Fruit fly (Drosophila melanogaster) whole organism, embryonic: ENCODE data around the gene NKCC.

Experiments used
- Aef1 ChIP-seq: fragments of 200-800 bp; sonication (Bioruptor generic); IDR thresholded peaks from 3 replicates; pipeline ENCODE4 v1.3.6; 2022; ENCODE audit warnings: missing biosample characterization, missing genetic modification characterization
- Atf3 ChIP-seq: fragments of 200-800 bp; sonication (Bioruptor generic); optimal IDR thresholded peaks from 3 replicates; lab custom pipeline; 2016; ENCODE audit warnings: missing biosample characterization, missing genetic modification characterization
- CG10565 ChIP-seq: fragments of 200-800 bp; sonication (Bioruptor generic); optimal IDR thresholded peaks from 3 replicates; lab custom pipeline; 2016; ENCODE audit warnings: missing biosample characterization, mild to moderate bottlenecking, missing genetic modification characterization
- CG10959 ChIP-seq: fragments of 200-800 bp; sonication (Bioruptor generic); IDR thresholded peaks from 2 replicates; pipeline ENCODE4 v1.3.6; 2022; ENCODE audit warnings: missing biosample characterization, missing genetic modification characterization
- CG11093 ChIP-seq: fragments of 200-800 bp; sonication (Bioruptor generic); IDR thresholded peaks from 3 replicates; pipeline ENCODE4 v1.3.6; 2022; ENCODE audit warnings: missing biosample characterization, missing genetic modification characterization
- CG11504 ChIP-seq: fragments of 200-800 bp; sonication (Bioruptor generic); optimal IDR thresholded peaks from 3 replicates; lab custom pipeline; 2019; ENCODE audit warnings: missing biosample characterization, mild to moderate bottlenecking, missing genetic modification characterization, moderate library complexity
- CG12299 ChIP-seq: fragments of 200-800 bp; sonication (Bioruptor generic); optimal IDR thresholded peaks from 2 replicates; lab custom pipeline; 2018; ENCODE audit warnings: missing biosample characterization, mild to moderate bottlenecking, missing genetic modification characterization
- CG13123 ChIP-seq: fragments of 200-800 bp; sonication (Bioruptor generic); optimal IDR thresholded peaks from 2 replicates; lab custom pipeline; 2016; ENCODE audit warnings: missing biosample characterization, missing genetic modification characterization
- CG13775 ChIP-seq: fragments of 200-800 bp; sonication (Bioruptor generic); optimal IDR thresholded peaks from 3 replicates; lab custom pipeline; 2017; ENCODE audit warnings: missing biosample characterization, mild to moderate bottlenecking, missing genetic modification characterization
- CG13894 ChIP-seq: fragments of 200-800 bp; sonication (Bioruptor generic); optimal IDR thresholded peaks from 3 replicates; lab custom pipeline; 2018; ENCODE audit warnings: missing biosample characterization, mild to moderate bottlenecking, missing genetic modification characterization, moderate library complexity
- CG1529 ChIP-seq: fragments of 200-800 bp; sonication (Bioruptor generic); optimal IDR thresholded peaks from 3 replicates; lab custom pipeline; 2018; ENCODE audit warnings: missing biosample characterization, missing genetic modification characterization
- CG15479 ChIP-seq: fragments of 200-800 bp; sonication (Bioruptor generic); optimal IDR thresholded peaks from 3 replicates; lab custom pipeline; 2019; ENCODE audit warnings: missing biosample characterization, mild to moderate bottlenecking, missing genetic modification characterization, moderate library complexity
- CG17912 ChIP-seq: fragments of 200-800 bp; sonication (Bioruptor generic); optimal IDR thresholded peaks from 2 replicates; lab custom pipeline; 2018; ENCODE audit warnings: missing biosample characterization, mild to moderate bottlenecking, missing genetic modification characterization
- CG2116 ChIP-seq: fragments of 200-800 bp; sonication (Bioruptor generic); optimal IDR thresholded peaks from 3 replicates; lab custom pipeline; 2018; ENCODE audit warnings: missing biosample characterization, mild to moderate bottlenecking, missing genetic modification characterization
- CG2129 ChIP-seq: fragments of 200-800 bp; sonication (Bioruptor generic); IDR thresholded peaks from 2 replicates; pipeline ENCODE4 v1.3.6; 2022; ENCODE audit warnings: missing biosample characterization, missing genetic modification characterization; ENCODE audit not compliant: partially characterized antibody
- CG30403 ChIP-seq: fragments of 200-800 bp; sonication (Bioruptor generic); optimal IDR thresholded peaks from 3 replicates; lab custom pipeline; 2016; ENCODE audit warnings: missing biosample characterization, missing genetic modification characterization
- CG30431 ChIP-seq: fragments of 200-800 bp; sonication (Bioruptor generic); optimal IDR thresholded peaks from 2 replicates; lab custom pipeline; 2017; ENCODE audit warnings: missing biosample characterization, missing genetic modification characterization
- CG4360 ChIP-seq: fragments of 200-800 bp; sonication (Bioruptor generic); IDR thresholded peaks from 2 replicates; pipeline ENCODE4 v1.3.6; 2022; ENCODE audit warnings: missing biosample characterization, missing genetic modification characterization
- CG5953 ChIP-seq: fragments of 200-800 bp; sonication (Bioruptor generic); IDR thresholded peaks from 2 replicates; pipeline ENCODE4 v1.3.6; 2022; ENCODE audit warnings: missing biosample characterization, missing genetic modification characterization
- CG6791 ChIP-seq: fragments of 200-800 bp; sonication (Bioruptor generic); IDR thresholded peaks from 3 replicates; pipeline ENCODE4 v1.3.6; 2022; ENCODE audit warnings: missing biosample characterization, missing genetic modification characterization; ENCODE audit not compliant: partially characterized antibody
- CG7372 ChIP-seq: fragments of 200-800 bp; sonication (Bioruptor generic); IDR thresholded peaks from 2 replicates; pipeline ENCODE4 v1.3.6; 2022; ENCODE audit warnings: missing biosample characterization, missing genetic modification characterization
- CG7987 ChIP-seq: fragments of 200-800 bp; sonication (Bioruptor generic); optimal IDR thresholded peaks from 2 replicates; lab custom pipeline; 2018; ENCODE audit warnings: missing biosample characterization, mild to moderate bottlenecking, missing genetic modification characterization, moderate library complexity
- CG8478 ChIP-seq: fragments of >200 bp; optimal IDR thresholded peaks from 2 replicates; lab custom pipeline; 2018
- E2f2 ChIP-seq: fragments of 200-800 bp; sonication (Bioruptor generic); IDR thresholded peaks from 2 replicates; pipeline ENCODE4 v1.3.6; 2022; ENCODE audit warnings: missing biosample characterization, missing genetic modification characterization
- ERR ChIP-seq: fragments of 200-800 bp; sonication (Bioruptor generic); optimal IDR thresholded peaks from 2 replicates; lab custom pipeline; 2016; ENCODE audit warnings: missing biosample characterization, missing genetic modification characterization
- HLHmδ ChIP-seq: fragments of 200-800 bp; sonication (Bioruptor generic); optimal IDR thresholded peaks from 2 replicates; lab custom pipeline; 2018; ENCODE audit warnings: missing biosample characterization, mild to moderate bottlenecking, missing genetic modification characterization, moderate library complexity
- HmgZ ChIP-seq: fragments of 200-800 bp; sonication (Bioruptor generic); optimal IDR thresholded peaks from 2 replicates; lab custom pipeline; 2018; ENCODE audit warnings: missing biosample characterization, mild to moderate bottlenecking, missing genetic modification characterization
- Hr78 ChIP-seq, 2 experiments: fragments of 200-800 bp in 1 of 2; fragments of >200 bp in 1 of 2; sonication (Bioruptor generic) in 1 of 2; optimal IDR thresholded peaks; 2 replicates each; lab custom pipeline; 2017 to 2019; ENCODE audit warnings: missing biosample characterization in 2 of 2, missing genetic modification characterization in 2 of 2, mild to moderate bottlenecking in 1 of 2, moderate library complexity in 1 of 2
- Meics ChIP-seq: fragments of 200-800 bp; sonication (Bioruptor generic); optimal IDR thresholded peaks from 2 replicates; lab custom pipeline; 2017; ENCODE audit warnings: missing biosample characterization, mild to moderate bottlenecking, missing genetic modification characterization
- Nf-YB ChIP-seq: fragments of 200-800 bp; sonication (Bioruptor generic); optimal IDR thresholded peaks from 3 replicates; lab custom pipeline; 2019; ENCODE audit warnings: missing biosample characterization, mild to moderate bottlenecking, missing genetic modification characterization, moderate library complexity
- Six4 ChIP-seq: fragments of 200-800 bp; sonication (Bioruptor generic); optimal IDR thresholded peaks from 2 replicates; lab custom pipeline; 2016; ENCODE audit warnings: missing biosample characterization, missing genetic modification characterization
- Usf ChIP-seq: fragments of 200-800 bp; sonication (Bioruptor generic); optimal IDR thresholded peaks from 2 replicates; lab custom pipeline; 2017; ENCODE audit warnings: missing genotype, missing biosample characterization, missing genetic modification characterization
- ac ChIP-seq: fragments of 200-800 bp; sonication (Bioruptor generic); optimal IDR thresholded peaks from 3 replicates; lab custom pipeline; 2017; ENCODE audit warnings: missing biosample characterization, mild to moderate bottlenecking, missing genetic modification characterization
- crp ChIP-seq, 2 experiments: fragments of 200-800 bp; sonication (Bioruptor generic); optimal IDR thresholded peaks; 2 replicates in 1 of 2; 3 replicates in 1 of 2; lab custom pipeline; 2017; ENCODE audit warnings: missing biosample characterization in 2 of 2, missing genetic modification characterization in 2 of 2, mild to moderate bottlenecking in 1 of 2, moderate library complexity in 1 of 2
- da ChIP-seq: fragments of 200-800 bp; sonication (Bioruptor generic); optimal IDR thresholded peaks from 2 replicates; lab custom pipeline; 2016; ENCODE audit warnings: missing biosample characterization, missing genetic modification characterization
- danr ChIP-seq: fragments of 200-800 bp; sonication (Bioruptor generic); IDR thresholded peaks from 2 replicates; pipeline ENCODE4 v1.3.6; 2022; ENCODE audit warnings: missing biosample characterization, missing genetic modification characterization
- dysf ChIP-seq: fragments of 200-800 bp; sonication (Bioruptor generic); IDR thresholded peaks from 3 replicates; pipeline ENCODE4 v1.3.6; 2022; ENCODE audit warnings: missing biosample characterization, missing genetic modification characterization
- fd96Cb ChIP-seq: fragments of 200-800 bp; sonication (Bioruptor generic); optimal IDR thresholded peaks from 2 replicates; lab custom pipeline; 2018; ENCODE audit warnings: missing biosample characterization, mild to moderate bottlenecking, missing genetic modification characterization, moderate library complexity
- grau ChIP-seq: fragments of 200-800 bp; optimal IDR thresholded peaks from 3 replicates; lab custom pipeline; 2019; ENCODE audit warnings: missing biosample characterization, mild to moderate bottlenecking, missing genetic modification characterization, moderate library complexity
- jigr1 ChIP-seq: fragments of 200-800 bp; sonication (Bioruptor generic); IDR thresholded peaks from 3 replicates; pipeline ENCODE4 v1.3.6; 2022; ENCODE audit warnings: missing biosample characterization, missing genetic modification characterization
- klu ChIP-seq: fragments of 200-800 bp; sonication (Bioruptor generic); IDR thresholded peaks from 2 replicates; pipeline ENCODE4 v1.3.6; 2022; ENCODE audit warnings: missing biosample characterization, missing genetic modification characterization
- p53 ChIP-seq: fragments of 200-800 bp; sonication (Bioruptor generic); optimal IDR thresholded peaks from 2 replicates; lab custom pipeline; 2016; ENCODE audit warnings: missing biosample characterization, missing genetic modification characterization
- sc ChIP-seq, 3 experiments: fragments of >200 bp in 2 of 3; fragments of 200-800 bp in 1 of 3; sonication (Bioruptor generic) in 1 of 3; optimal IDR thresholded peaks; 2 replicates in 2 of 3; 3 replicates in 1 of 3; lab custom pipeline; 2017; ENCODE audit warnings: mild to moderate bottlenecking in 1 of 3, missing biosample characterization in 1 of 3, missing genetic modification characterization in 1 of 3, missing genetic modification reagents in 1 of 3
- scrt ChIP-seq: fragments of 200-800 bp; sonication (Bioruptor generic); optimal IDR thresholded peaks from 2 replicates; lab custom pipeline; 2018; ENCODE audit warnings: missing biosample characterization, mild to moderate bottlenecking, missing genetic modification characterization, moderate library complexity
- sd ChIP-seq: fragments of 200-800 bp; sonication (Bioruptor generic); optimal IDR thresholded peaks from 3 replicates; lab custom pipeline; 2018; ENCODE audit warnings: missing biosample characterization, mild to moderate bottlenecking, missing genetic modification characterization, moderate library complexity
- stc ChIP-seq: fragments of 200-800 bp; sonication (Bioruptor generic); IDR thresholded peaks from 2 replicates; pipeline ENCODE4 v1.3.6; 2022; ENCODE audit warnings: missing biosample characterization, missing genetic modification characterization
- tgo ChIP-seq: fragments of 200-800 bp; sonication (Bioruptor generic); IDR thresholded peaks from 3 replicates; pipeline ENCODE4 v1.3.6; 2022; ENCODE audit warnings: missing biosample characterization, missing genetic modification characterization
- twi ChIP-seq: fragments of 200-800 bp; optimal IDR thresholded peaks from 2 replicates; lab custom pipeline; 2019; ENCODE audit warnings: missing biosample characterization, mild to moderate bottlenecking, missing genetic modification characterization, moderate library complexity

The NKCC gene

DNA sequence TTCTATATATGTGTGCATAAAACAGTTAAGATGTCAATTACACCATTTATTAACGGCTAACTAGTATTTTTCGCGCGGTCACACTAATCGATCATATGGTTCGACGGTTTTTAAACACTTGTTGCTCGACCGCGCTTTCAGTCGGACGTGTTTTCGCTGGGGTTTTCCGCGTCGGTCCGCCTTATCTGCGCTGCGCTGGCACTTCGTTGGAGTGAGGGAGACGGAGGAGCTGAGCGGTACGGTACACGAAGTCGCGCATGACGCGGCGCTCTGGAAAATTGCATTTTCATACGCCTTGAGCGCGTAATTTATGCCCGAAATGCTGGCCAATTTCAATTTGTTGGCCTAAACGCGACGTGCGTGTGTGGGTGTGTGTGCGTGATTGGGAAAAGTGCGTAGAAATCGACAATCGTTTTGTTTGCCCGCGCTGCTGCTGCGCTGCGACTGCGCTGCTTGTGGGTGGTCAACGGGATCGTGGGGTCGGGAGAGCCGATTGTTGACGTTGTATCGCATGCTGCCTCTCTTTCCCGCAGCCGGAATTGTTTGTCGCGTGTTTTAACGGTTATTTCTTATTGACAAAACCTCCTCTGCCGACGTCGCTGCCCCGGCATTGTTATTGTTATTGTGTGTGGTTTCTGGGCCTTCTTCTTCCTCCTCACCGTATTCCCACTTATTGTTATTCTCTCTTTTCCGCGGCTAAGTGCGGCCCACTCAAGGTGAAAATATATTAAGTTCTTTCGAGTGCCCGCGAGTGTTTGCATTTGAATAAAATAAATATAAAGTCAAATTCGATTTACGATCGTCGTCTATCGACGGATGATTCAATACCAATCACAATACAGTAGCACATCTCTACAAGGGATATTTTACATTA lies 14.7 kb upstream of the NKCC start, which contains the start of gene Itpr (continued):
- no peak for TF ChIP-seq CG12299 (tag; lab: Kevin White, UChicago)
- no peak for TF ChIP-seq CG17912 (GFP tag; lab: Kevin White, UChicago)
- no peak for TF ChIP-seq CG10959 (GFP tag; lab: Robert Waterston, UW)
- TF ChIP-seq klu: peak; percentile 15; the same call in 1 of the 2 replicates
- no peak for TF ChIP-seq CG30431 (GFP tag; lab: Kevin White, UChicago)
- peak; percentile 10 for TF ChIP-seq CG2116 (GFP tag; lab: Kevin White, UChicago)
- no peak for TF ChIP-seq CG1529
- peak; percentile 43 for TF ChIP-seq Meics (GFP tag; lab: Kevin White, UChicago)
- TF ChIP-seq dysf: 0 out of 3 replicates have a peak, but pooled peaks have one; percentile 18
- TF ChIP-seq grau (tag; lab: Kevin White, UChicago): peak; percentile 68
- peak; percentile 7 for TF ChIP-seq CG7987 (GFP tag; lab: Kevin White, UChicago)
- no peak for TF ChIP-seq sc (optimal IDR thresholded peaks at IDR 0.05; lab: Kevin White, UChicago)
- no peak for TF ChIP-seq sc (GFP tag; optimal IDR thresholded peaks at IDR 0.05; lab: Kevin White, UChicago)
- TF ChIP-seq da (GFP tag; lab: Kevin White, UChicago): no peak
- TF ChIP-seq CG13775 (GFP tag; lab: Kevin White, UChicago): no peak
- TF ChIP-seq Six4 (GFP tag; lab: Kevin White, UChicago): no peak
- no peak for TF ChIP-seq CG13894
- peak; percentile 5 for TF ChIP-seq ac
- no peak for TF ChIP-seq Atf3
- no peak for TF ChIP-seq fd96Cb
- peak; percentile 9; the same call in 1 of the 2 replicates for TF ChIP-seq CG4360 (GFP tag; lab: Robert Waterston, UW)
- TF ChIP-seq twi (tag; lab: Kevin White, UChicago): no peak
- TF ChIP-seq danr: no peak
- TF ChIP-seq Hr78 (GFP tag; optimal IDR thresholded peaks at IDR 0.05; lab: Kevin White, UChicago): peak in 1 of 2 experiments; percentile 75
- no peak for TF ChIP-seq CG11093
- no peak for TF ChIP-seq CG6791 (GFP tag; lab: Robert Waterston, UW)
- TF ChIP-seq Usf (GFP tag; lab: Kevin White, UChicago): no peak
- TF ChIP-seq Aef1 (GFP tag; lab: Robert Waterston, UW): 0 out of 3 replicates have a peak, but pooled peaks have one; percentile 21
- TF ChIP-seq p53 (GFP tag; lab: Kevin White, UChicago): no peak
- no peak for TF ChIP-seq CG10565 (GFP tag; lab: Kevin White, UChicago)
- TF ChIP-seq CG30403 (GFP tag; lab: Kevin White, UChicago): no peak
- peak; percentile 2 for TF ChIP-seq scrt (GFP tag; lab: Kevin White, UChicago)
- no peak for TF ChIP-seq tgo (GFP tag; lab: Robert Waterston, UW)
- TF ChIP-seq CG7372 (GFP tag; lab: Robert Waterston, UW): no peak
- TF ChIP-seq CG15479 (GFP tag; lab: Kevin White, UChicago): peak; percentile 18
- no peak for TF ChIP-seq CG2129
- 0 out of 2 replicates have a peak, but pooled peaks have one; percentile 20 for TF ChIP-seq stc (GFP tag; lab: Robert Waterston, UW)
- no peak for TF ChIP-seq jigr1
- TF ChIP-seq CG11504 (tag; lab: Kevin White, UChicago): no peak
- TF ChIP-seq HLHmδ (GFP tag; lab: Kevin White, UChicago): peak; percentile 55
- no peak for TF ChIP-seq crp (GFP tag; optimal IDR thresholded peaks at IDR 0.05; lab: Kevin White, UChicago)
- 0 out of 2 replicates have a peak, but pooled peaks have one; percentile 11 for TF ChIP-seq CG5953 (GFP tag; lab: Robert Waterston, UW)
- peak; percentile 44 for TF ChIP-seq sd (tag; lab: Kevin White, UChicago)
- no peak for TF ChIP-seq Nf-YB (GFP tag; lab: Kevin White, UChicago)
- peak; percentile 34; the same call in 1 of the 2 replicates for TF ChIP-seq E2f2 (GFP tag; lab: Robert Waterston, UW)
- TF ChIP-seq CG13123 (GFP tag; lab: Kevin White, UChicago): no peak
- TF ChIP-seq ERR (GFP tag; lab: Kevin White, UChicago): no peak
- TF ChIP-seq CG8478: peak; percentile 59
- peak; percentile 28 for TF ChIP-seq HmgZ (tag; lab: Kevin White, UChicago)
